Worm (Caenorhabditis elegans): ENCODE results near the gene cap-1.

cap-1 gene

ce11 chrIV:7178942-7179341 lies 51.1 kb downstream of the cap-1 start, which contains the start of gene C42D4.3:
Gene C42D4.3 (plus strand): TSS chrIV:7179239.
- no peak for TF ChIP-seq hlh-4 (tag; optimal IDR thresholded peaks at IDR 0.05)
- no peak for TF ChIP-seq pag-3 (tag; optimal IDR thresholded peaks at IDR 0.05; ENCODE audit: borderline replicate concordance, insufficient read depth)
- no peak for TF ChIP-seq ztf-11 (tag; optimal IDR thresholded peaks at IDR 0.05)
- TF ChIP-seq ces-1 (GFP tag; optimal IDR thresholded peaks at IDR 0.05) = no peak
- TF ChIP-seq sptf-1 (tag; optimal IDR thresholded peaks at IDR 0.05) = no peak
- no peak for TF ChIP-seq nhr-77 (tag; optimal IDR thresholded peaks at IDR 0.05)
- TF ChIP-seq unc-98 (GFP tag; IDR thresholded peaks at IDR 0.05) = no peak
- TF ChIP-seq skn-1 (tag; optimal IDR thresholded peaks at IDR 0.05) = no peak
- no peak for TF ChIP-seq alr-1 (tag; optimal IDR thresholded peaks at IDR 0.05; ENCODE audit: borderline replicate concordance)
- no peak for TF ChIP-seq dpl-1 (GFP tag; optimal IDR thresholded peaks at IDR 0.05)
- TF ChIP-seq nhr-19 (GFP tag; conservative IDR thresholded peaks at IDR 0.05) = no peak
- TF ChIP-seq nhr-90 (tag; optimal IDR thresholded peaks at IDR 0.05; ENCODE audit: poor library complexity) = no peak
- TF ChIP-seq sup-37 (GFP tag; optimal IDR thresholded peaks at IDR 0.05) = no peak
- TF ChIP-seq nhr-237 (tag; optimal IDR thresholded peaks at IDR 0.05) = no peak
- no peak for TF ChIP-seq ama-1 (optimal IDR thresholded peaks at IDR 0.05)
- no peak for TF ChIP-seq C04F5.9 (tag; optimal IDR thresholded peaks at IDR 0.05)

Measured in whole organism, L1 larva.